Fruit fly (Drosophila melanogaster) whole organism, embryonic: ENCODE measurements around the gene CG3546.

Source experiments
- Adf1 ChIP-seq: fragments of 200-800 bp; sonication (Bioruptor generic); IDR thresholded peaks from 2 replicates; pipeline ENCODE4 v1.3.6; 2022; ENCODE audit warnings: missing biosample characterization, missing genetic modification characterization
- Atf6 ChIP-seq: fragments of 200-800 bp; sonication (Bioruptor generic); IDR thresholded peaks from 2 replicates; pipeline ENCODE4 v1.3.6; 2022; ENCODE audit warnings: missing biosample characterization, missing genetic modification characterization
- BtbVII ChIP-seq: fragments of 200-800 bp; sonication (Bioruptor generic); optimal IDR thresholded peaks from 3 replicates; lab custom pipeline; 2017; ENCODE audit warnings: missing biosample characterization, mild to moderate bottlenecking, missing genetic modification characterization
- CG10979 ChIP-seq: fragments of 200-800 bp; sonication (Bioruptor generic); optimal IDR thresholded peaks from 2 replicates; lab custom pipeline; 2018; ENCODE audit warnings: missing biosample characterization, mild to moderate bottlenecking, missing genetic modification characterization, moderate library complexity
- CG1233 ChIP-seq: fragments of 200-800 bp; sonication (Bioruptor generic); optimal IDR thresholded peaks from 4 replicates; lab custom pipeline; 2018; ENCODE audit warnings: missing biosample characterization, mild to moderate bottlenecking, missing genetic modification characterization
- CG13123 ChIP-seq: fragments of 200-800 bp; sonication (Bioruptor generic); optimal IDR thresholded peaks from 2 replicates; lab custom pipeline; 2016; ENCODE audit warnings: missing biosample characterization, missing genetic modification characterization
- CG14014 ChIP-seq: fragments of 200-800 bp; sonication (Bioruptor generic); IDR thresholded peaks from 2 replicates; pipeline ENCODE4 v1.3.6; 2022; ENCODE audit warnings: missing biosample characterization, missing genetic modification characterization
- CG1529 ChIP-seq: fragments of 200-800 bp; sonication (Bioruptor generic); optimal IDR thresholded peaks from 3 replicates; lab custom pipeline; 2018; ENCODE audit warnings: missing biosample characterization, missing genetic modification characterization
- CG17912 ChIP-seq: fragments of 200-800 bp; sonication (Bioruptor generic); optimal IDR thresholded peaks from 2 replicates; lab custom pipeline; 2018; ENCODE audit warnings: missing biosample characterization, mild to moderate bottlenecking, missing genetic modification characterization
- CG32767 ChIP-seq: fragments of 200-800 bp; sonication (Bioruptor generic); IDR thresholded peaks from 2 replicates; pipeline ENCODE4 v1.3.6; 2022; ENCODE audit warnings: missing biosample characterization, missing genetic modification characterization
- CG3847 ChIP-seq: fragments of 200-800 bp; sonication (Bioruptor generic); IDR thresholded peaks from 2 replicates; pipeline ENCODE4 v1.3.6; 2022; ENCODE audit warnings: missing biosample characterization, missing genetic modification characterization
- CG6813 ChIP-seq: fragments of 200-800 bp; sonication (Bioruptor generic); optimal IDR thresholded peaks from 2 replicates; lab custom pipeline; 2017; ENCODE audit warnings: missing biosample characterization, missing genetic modification characterization, mild to moderate bottlenecking, moderate library complexity, missing genetic modification reagents
- CG7271 ChIP-seq: fragments of 200-800 bp; sonication (Bioruptor generic); optimal IDR thresholded peaks from 2 replicates; lab custom pipeline; 2018; ENCODE audit warnings: missing biosample characterization, mild to moderate bottlenecking, missing genetic modification characterization, moderate library complexity
- CG7357 ChIP-seq: fragments of 200-800 bp; sonication (Bioruptor generic); IDR thresholded peaks from 3 replicates; pipeline ENCODE4 v1.3.6; 2022; ENCODE audit warnings: missing biosample characterization, missing genetic modification characterization
- CG7745 ChIP-seq: fragments of 200-800 bp; sonication (Bioruptor generic); optimal IDR thresholded peaks from 2 replicates; lab custom pipeline; 2018; ENCODE audit warnings: missing biosample characterization, mild to moderate bottlenecking, missing genetic modification characterization, moderate library complexity
- CG7839 ChIP-seq: fragments of 200-800 bp; sonication (Bioruptor generic); optimal IDR thresholded peaks from 3 replicates; lab custom pipeline; 2018; ENCODE audit warnings: missing biosample characterization, mild to moderate bottlenecking, missing genetic modification characterization, moderate library complexity
- CG7928 ChIP-seq: fragments of 200-800 bp; sonication (Bioruptor generic); optimal IDR thresholded peaks from 2 replicates; lab custom pipeline; 2017; ENCODE audit warnings: missing biosample characterization, mild to moderate bottlenecking, missing genetic modification characterization
- CG8388 ChIP-seq: fragments of 200-800 bp; sonication (Bioruptor generic); optimal IDR thresholded peaks from 2 replicates; lab custom pipeline; 2019; ENCODE audit warnings: missing biosample characterization, mild to moderate bottlenecking, missing genetic modification characterization, moderate library complexity
- CG8765 ChIP-seq: fragments of 200-800 bp; sonication (Bioruptor generic); IDR thresholded peaks from 2 replicates; pipeline ENCODE4 v1.3.6; 2022; ENCODE audit warnings: missing biosample characterization, missing genetic modification characterization
- Dp ChIP-seq: fragments of 200-800 bp; sonication (Bioruptor generic); optimal IDR thresholded peaks from 2 replicates; lab custom pipeline; 2018; ENCODE audit warnings: missing biosample characterization, mild to moderate bottlenecking, missing genetic modification characterization, moderate library complexity
- Dref ChIP-seq: fragments of 200-800 bp; sonication (Bioruptor generic); IDR thresholded peaks from 2 replicates; pipeline ENCODE4 v1.3.6; 2022; ENCODE audit warnings: missing biosample characterization, missing genetic modification characterization
- Gug ChIP-seq: fragments of 200-800 bp; sonication (Bioruptor generic); IDR thresholded peaks from 4 replicates; pipeline ENCODE4 v1.3.6; 2022; ENCODE audit warnings: missing biosample characterization, missing genetic modification characterization
- HHEX ChIP-seq: fragments of 200-800 bp; sonication (Bioruptor generic); optimal IDR thresholded peaks from 3 replicates; lab custom pipeline; 2017; ENCODE audit warnings: missing biosample characterization, mild to moderate bottlenecking, missing genetic modification characterization, missing genetic modification reagents
- HLH4C ChIP-seq: fragments of 200-800 bp; sonication (Bioruptor generic); IDR thresholded peaks from 3 replicates; pipeline ENCODE4 v1.3.6; 2022; ENCODE audit warnings: missing biosample characterization, missing genetic modification characterization; ENCODE audit not compliant: partially characterized antibody
- Hmx ChIP-seq: fragments of 200-800 bp; sonication (Bioruptor generic); optimal IDR thresholded peaks from 2 replicates; lab custom pipeline; 2016; ENCODE audit warnings: missing biosample characterization, missing genetic modification characterization
- Hr78 ChIP-seq, 2 experiments: fragments of 200-800 bp in 1 of 2; fragments of >200 bp in 1 of 2; sonication (Bioruptor generic) in 1 of 2; optimal IDR thresholded peaks; 2 replicates each; lab custom pipeline; 2017 to 2019; ENCODE audit warnings: missing biosample characterization in 2 of 2, missing genetic modification characterization in 2 of 2, mild to moderate bottlenecking in 1 of 2, moderate library complexity in 1 of 2
- Neu2 ChIP-seq: fragments of 200-800 bp; sonication (Bioruptor generic); optimal IDR thresholded peaks from 3 replicates; lab custom pipeline; 2016; ENCODE audit warnings: missing biosample characterization, missing genetic modification characterization, borderline replicate concordance
- Rfx ChIP-seq: fragments of 200-800 bp; sonication (Bioruptor generic); IDR thresholded peaks from 2 replicates; pipeline ENCODE4 v1.3.6; 2022; ENCODE audit warnings: missing biosample characterization, missing genetic modification characterization
- Rx ChIP-seq: fragments of 200-800 bp; sonication (Bioruptor generic); IDR thresholded peaks from 2 replicates; pipeline ENCODE4 v1.3.6; 2022; ENCODE audit warnings: missing biosample characterization, missing genetic modification characterization
- abd-A ChIP-seq: fragments of 200-800 bp; sonication (Bioruptor generic); optimal IDR thresholded peaks from 3 replicates; lab custom pipeline; 2019; ENCODE audit warnings: missing biosample characterization, mild to moderate bottlenecking, missing genetic modification characterization, moderate library complexity
- ap ChIP-seq: fragments of 200-800 bp; sonication (Bioruptor generic); IDR thresholded peaks from 2 replicates; pipeline ENCODE4 v1.3.6; 2022; ENCODE audit warnings: missing biosample characterization, missing genetic modification characterization
- bigmax ChIP-seq: fragments of 200-800 bp; sonication (Bioruptor generic); optimal IDR thresholded peaks from 2 replicates; lab custom pipeline; 2018; ENCODE audit warnings: missing biosample characterization, mild to moderate bottlenecking, missing genetic modification characterization
- bsh ChIP-seq, 2 experiments: fragments of 200-800 bp; sonication (Bioruptor generic); optimal IDR thresholded peaks; 2 replicates each; lab custom pipeline; 2017 to 2018; ENCODE audit warnings: mild to moderate bottlenecking in 2 of 2, missing biosample characterization in 2 of 2, missing genetic modification characterization in 2 of 2, moderate library complexity in 1 of 2
- crol ChIP-seq: fragments of 200-800 bp; sonication (Bioruptor generic); IDR thresholded peaks from 2 replicates; pipeline ENCODE4 v1.3.6; 2022; ENCODE audit warnings: missing biosample characterization, missing genetic modification characterization
- da ChIP-seq: fragments of 200-800 bp; sonication (Bioruptor generic); optimal IDR thresholded peaks from 2 replicates; lab custom pipeline; 2016; ENCODE audit warnings: missing biosample characterization, missing genetic modification characterization
- dan ChIP-seq: fragments of 200-800 bp; sonication (Bioruptor generic); IDR thresholded peaks from 2 replicates; pipeline ENCODE4 v1.3.6; 2022; ENCODE audit warnings: missing biosample characterization, missing genetic modification characterization
- ftz-f1 ChIP-seq: fragments of 200-800 bp; sonication (Bioruptor generic); optimal IDR thresholded peaks from 2 replicates; lab custom pipeline; 2016; ENCODE audit warnings: missing biosample characterization, missing genetic modification characterization
- h ChIP-seq: fragments of >200 bp; optimal IDR thresholded peaks from 2 replicates; lab custom pipeline; 2017
- hbn ChIP-seq: fragments of 200-800 bp; sonication (Bioruptor generic); IDR thresholded peaks from 2 replicates; pipeline ENCODE4 v1.3.6; 2022; ENCODE audit warnings: missing biosample characterization, missing genetic modification characterization; ENCODE audit not compliant: partially characterized antibody
- jigr1 ChIP-seq: fragments of 200-800 bp; sonication (Bioruptor generic); IDR thresholded peaks from 3 replicates; pipeline ENCODE4 v1.3.6; 2022; ENCODE audit warnings: missing biosample characterization, missing genetic modification characterization
- ken ChIP-seq: fragments of 200-800 bp; sonication (Bioruptor generic); IDR thresholded peaks from 3 replicates; pipeline ENCODE4 v1.3.6; 2022; ENCODE audit warnings: missing biosample characterization, missing genetic modification characterization
- lilli ChIP-seq: fragments of 200-800 bp; sonication (Bioruptor generic); optimal IDR thresholded peaks from 3 replicates; lab custom pipeline; 2016; ENCODE audit warnings: missing biosample characterization, missing genetic modification characterization
- mld ChIP-seq: fragments of 200-800 bp; sonication (Bioruptor generic); IDR thresholded peaks from 3 replicates; pipeline ENCODE4 v1.3.6; 2022; ENCODE audit warnings: missing biosample characterization, missing genetic modification characterization; ENCODE audit not compliant: partially characterized antibody
- nau ChIP-seq: fragments of 200-800 bp; sonication (Bioruptor generic); optimal IDR thresholded peaks from 3 replicates; lab custom pipeline; 2017; ENCODE audit warnings: missing biosample characterization, mild to moderate bottlenecking, missing genetic modification characterization, missing genetic modification reagents
- p53 ChIP-seq: fragments of 200-800 bp; sonication (Bioruptor generic); optimal IDR thresholded peaks from 2 replicates; lab custom pipeline; 2016; ENCODE audit warnings: missing biosample characterization, missing genetic modification characterization
- pita ChIP-seq: fragments of 200-800 bp; sonication (Bioruptor generic); optimal IDR thresholded peaks from 2 replicates; lab custom pipeline; 2017; ENCODE audit warnings: missing biosample characterization, mild to moderate bottlenecking, missing genetic modification characterization
- prd ChIP-seq, 3 experiments: fragments of >200 bp in 2 of 3; fragments of 200-800 bp in 1 of 3; sonication (Bioruptor generic) in 1 of 3; optimal IDR thresholded peaks in 2 of 3; IDR thresholded peaks in 1 of 3; 2 replicates in 2 of 3; 3 replicates in 1 of 3; pipeline versions ENCODE4 v1.3.6 to Lab custom; 2017 to 2022; ENCODE audit warnings: missing biosample characterization in 1 of 3, missing genetic modification characterization in 1 of 3
- scrt ChIP-seq: fragments of 200-800 bp; sonication (Bioruptor generic); optimal IDR thresholded peaks from 2 replicates; lab custom pipeline; 2018; ENCODE audit warnings: missing biosample characterization, mild to moderate bottlenecking, missing genetic modification characterization, moderate library complexity
- vnd ChIP-seq: fragments of 200-800 bp; sonication (Bioruptor generic); IDR thresholded peaks from 3 replicates; pipeline ENCODE4 v1.3.6; 2022; ENCODE audit warnings: missing biosample characterization, missing genetic modification characterization; ENCODE audit not compliant: partially characterized antibody
- zf30C ChIP-seq: fragments of 200-800 bp; sonication (Bioruptor generic); optimal IDR thresholded peaks from 3 replicates; lab custom pipeline; 2018; ENCODE audit warnings: missing biosample characterization, mild to moderate bottlenecking, missing genetic modification characterization

The CG3546 gene

dm6 chrX:4553999-4554398 is 3.9 kb upstream of the CG3546 start, which contains the start of gene CG11444 (continued):
- TF ChIP-seq CG32767 (GFP tag; lab: Robert Waterston, UW) (no peak), Dref (GFP tag; lab: Robert Waterston, UW) (peak; percentile 47; the same call in 1 of the 2 replicates), hbn (GFP tag; lab: Robert Waterston, UW) (no peak), Hr78 (GFP tag; optimal IDR thresholded peaks at IDR 0.05; lab: Kevin White, UChicago) (no peak), da (peak; percentile 20), CG10979 (tag; lab: Kevin White, UChicago) (peak; percentile 23), scrt (no peak), Adf1 (GFP tag; lab: Robert Waterston, UW) (no peak), zf30C (GFP tag; lab: Kevin White, UChicago) (no peak), CG7745 (tag; lab: Kevin White, UChicago) (no peak), Hmx (GFP tag; lab: Kevin White, UChicago) (no peak), Neu2 (GFP tag; lab: Kevin White, UChicago) (no peak), CG6813 (GFP tag; lab: Kevin White, UChicago) (no peak), lilli (GFP tag; lab: Kevin White, UChicago) (peak; percentile 39), CG3847 (GFP tag; lab: Robert Waterston, UW) (peak; percentile 76), ap (no peak), CG7357 (GFP tag; lab: Robert Waterston, UW) (no peak), h (lab: Kevin White, UChicago) (no peak), CG13123 (GFP tag; lab: Kevin White, UChicago) (no peak), abd-A (tag; lab: Kevin White, UChicago) (no peak), CG7271 (no peak), pita (GFP tag; lab: Kevin White, UChicago) (no peak), Rx (GFP tag; lab: Robert Waterston, UW) (no peak), ken (GFP tag; lab: Robert Waterston, UW) (peak; percentile 73), CG1233 (GFP tag; lab: Kevin White, UChicago) (no peak), CG7928 (GFP tag; lab: Kevin White, UChicago) (peak; percentile 7), mld (GFP tag; lab: Robert Waterston, UW) (no peak), crol (GFP tag; lab: Robert Waterston, UW) (no peak), Gug (GFP tag; lab: Robert Waterston, UW) (no peak), CG14014 (GFP tag; lab: Robert Waterston, UW) (peak; percentile 32; the same call in 1 of the 2 replicates), CG1529 (GFP tag; lab: Kevin White, UChicago) (no peak), HHEX (no peak), CG8388 (GFP tag; lab: Kevin White, UChicago) (no peak), Rfx (peak; percentile 70), prd (optimal IDR thresholded peaks at IDR 0.05; lab: Kevin White, UChicago) (no peak), prd (GFP tag; IDR thresholded peaks at IDR 0.05; lab: Robert Waterston, UW) (no peak), dan (GFP tag; lab: Robert Waterston, UW) (no peak), Atf6 (GFP tag; lab: Robert Waterston, UW) (0 out of 2 replicates have a peak, but pooled peaks have one; percentile 9), CG8765 (0 out of 2 replicates have a peak, but pooled peaks have one; percentile 23), BtbVII (GFP tag; lab: Kevin White, UChicago) (no peak), Dp (GFP tag; lab: Kevin White, UChicago) (peak; percentile 91), bigmax (no peak), bsh (GFP tag; optimal IDR thresholded peaks at IDR 0.05; lab: Kevin White, UChicago) (peak in 1 of 2 experiments; percentile 20), ftz-f1 (GFP tag; lab: Kevin White, UChicago) (no peak), vnd (GFP tag; lab: Robert Waterston, UW) (no peak), jigr1 (GFP tag; lab: Robert Waterston, UW) (no peak), CG7839 (tag; lab: Kevin White, UChicago) (no peak), p53 (GFP tag; lab: Kevin White, UChicago) (peak; percentile 42), HLH4C (GFP tag; lab: Robert Waterston, UW) (no peak), nau (GFP tag; lab: Kevin White, UChicago) (no peak), CG17912 (GFP tag; lab: Kevin White, UChicago) (peak; percentile 30)
